Fruit fly (Drosophila melanogaster): Measurements from ENCODE around the gene CG12025.
A peak's percentile ranks its signal among the peaks of the same experiment; 100 is the strongest.

- TF ChIP-seq CG9948 (tag; optimal IDR thresholded peaks at IDR 0.05) (no peak), Snoo (tag; optimal IDR thresholded peaks at IDR 0.05) (no peak), CG32121 (GFP tag; IDR thresholded peaks at IDR 0.05) (peak; percentile 94), rn (GFP tag; IDR thresholded peaks at IDR 0.05) (peak; percentile 78), CG4496 (GFP tag; IDR thresholded peaks at IDR 0.05) (peak; percentile 87), D1 (tag; optimal IDR thresholded peaks at IDR 0.05) (no peak), gl (tag; optimal IDR thresholded peaks at IDR 0.05) (no peak), EcR (GFP tag; optimal IDR thresholded peaks at IDR 0.05) (no peak), CG15710 (tag; optimal IDR thresholded peaks at IDR 0.05) (no peak), fd96Ca (GFP tag; IDR thresholded peaks at IDR 0.05) (peak; percentile 58; the same call in 2 of the 3 replicates), CG17806 (tag; optimal IDR thresholded peaks at IDR 0.05) (peak; percentile 37), Pif1A (GFP tag; optimal IDR thresholded peaks at IDR 0.05) (peak; percentile 50), CG8159 (tag; optimal IDR thresholded peaks at IDR 0.05) (peak; percentile 38)
Observed at dm6 chr3L:1900633-1901032, 35.4 kb downstream of the CG12025 start.

All from whole organism, pupa.